Fruit fly (Drosophila melanogaster): ENCODE measurements around the gene CtsL4.

The CtsL4 gene

dm6 chr2L:10366525-10366924, 10.1 kb upstream of the CtsL4 start, which contains the start of gene CG5056 (continued):
- TF ChIP-seq bsh (GFP tag; optimal IDR thresholded peaks at IDR 0.05) (no peak), CG17912 (GFP tag; optimal IDR thresholded peaks at IDR 0.05) (peak; percentile 19), CG7987 (GFP tag; optimal IDR thresholded peaks at IDR 0.05) (peak; percentile 5), NfI (GFP tag; optimal IDR thresholded peaks at IDR 0.05) (peak; percentile 28), CG12299 (tag; optimal IDR thresholded peaks at IDR 0.05) (no peak), CG7928 (GFP tag; optimal IDR thresholded peaks at IDR 0.05) (peak; percentile 95), CG15601 (tag; optimal IDR thresholded peaks at IDR 0.05) (no peak), Dp (GFP tag; optimal IDR thresholded peaks at IDR 0.05) (peak; percentile 36), dysf (GFP tag; IDR thresholded peaks at IDR 0.05) (no peak), z (GFP tag; IDR thresholded peaks at IDR 0.05) (no peak), CG11456 (GFP tag; IDR thresholded peaks at IDR 0.05) (no peak), Adf1 (GFP tag; IDR thresholded peaks at IDR 0.05) (no peak), Trl (optimal IDR thresholded peaks at IDR 0.05) (no peak), Trl (GFP tag; optimal IDR thresholded peaks at IDR 0.05) (no peak), bbx (GFP tag; IDR thresholded peaks at IDR 0.05; ENCODE audit: partially characterized antibody) (no peak), ATbp (GFP tag; optimal IDR thresholded peaks at IDR 0.05) (no peak), dan (GFP tag; IDR thresholded peaks at IDR 0.05) (no peak), CG11723 (GFP tag; optimal IDR thresholded peaks at IDR 0.05) (peak; percentile 87), Hsf (GFP tag; optimal IDR thresholded peaks at IDR 0.05) (peak; percentile 2), fru (optimal IDR thresholded peaks at IDR 0.05) (no peak), HHEX (GFP tag; optimal IDR thresholded peaks at IDR 0.05) (no peak), slou (GFP tag; optimal IDR thresholded peaks at IDR 0.05) (peak; percentile 27), Dip2 (GFP tag; IDR thresholded peaks at IDR 0.05) (no peak), CG3163 (GFP tag; optimal IDR thresholded peaks at IDR 0.05) (no peak), GATAe (GFP tag; conservative IDR thresholded peaks at IDR 0.05) (no peak), zen (tag; optimal IDR thresholded peaks at IDR 0.05) (peak; percentile 41), ac (GFP tag; optimal IDR thresholded peaks at IDR 0.05) (no peak), Xrp1 (GFP tag; IDR thresholded peaks at IDR 0.05) (peak; percentile 17; the same call in 1 of the 2 replicates), scrt (GFP tag; optimal IDR thresholded peaks at IDR 0.05) (no peak), CG17568 (GFP tag; optimal IDR thresholded peaks at IDR 0.05) (no peak), Scr (GFP tag; IDR thresholded peaks at IDR 0.05; ENCODE audit: partially characterized antibody) (peak; percentile 26; the same call in 1 of the 2 replicates), Sin3A (optimal IDR thresholded peaks at IDR 0.05) (no peak), Optix (GFP tag; IDR thresholded peaks at IDR 0.05) (no peak), sim (GFP tag; IDR thresholded peaks at IDR 0.05) (no peak), CG9609 (GFP tag; optimal IDR thresholded peaks at IDR 0.05) (no peak), pho (GFP tag; optimal IDR thresholded peaks at IDR 0.05) (no peak), sisA (GFP tag; IDR thresholded peaks at IDR 0.05) (no peak), Chrac-16 (GFP tag; optimal IDR thresholded peaks at IDR 0.05) (no peak), ci (GFP tag; IDR thresholded peaks at IDR 0.05) (peak; percentile 23; the same call in 1 of the 3 replicates), Atf6 (GFP tag; IDR thresholded peaks at IDR 0.05) (no peak), dmrt99B (tag; optimal IDR thresholded peaks at IDR 0.05) (no peak), mirr (GFP tag; optimal IDR thresholded peaks at IDR 0.05) (no peak), fd102C (GFP tag; optimal IDR thresholded peaks at IDR 0.05) (no peak), CG6689 (GFP tag; IDR thresholded peaks at IDR 0.05) (no peak), CG6175 (GFP tag; IDR thresholded peaks at IDR 0.05) (no peak), CG9797 (GFP tag; optimal IDR thresholded peaks at IDR 0.05) (peak; percentile 63), ssp (GFP tag; IDR thresholded peaks at IDR 0.05) (peak; percentile 39; the same call in 1 of the 2 replicates), NC2β (GFP tag; optimal IDR thresholded peaks at IDR 0.05) (no peak), Kr (GFP tag; optimal IDR thresholded peaks at IDR 0.05) (no peak), lbe (GFP tag; optimal IDR thresholded peaks at IDR 0.05) (peak; percentile 21), nerfin-2 (GFP tag; IDR thresholded peaks at IDR 0.05; ENCODE audit: partially characterized antibody) (no peak), CG10267 (tag; optimal IDR thresholded peaks at IDR 0.05) (peak; percentile 57), CG34224 (GFP tag; IDR thresholded peaks at IDR 0.05; ENCODE audit: partially characterized antibody) (no peak)
